Fruit fly (Drosophila melanogaster): ENCODE measurements around the gene Rab7.

Rab7 gene

DNA sequence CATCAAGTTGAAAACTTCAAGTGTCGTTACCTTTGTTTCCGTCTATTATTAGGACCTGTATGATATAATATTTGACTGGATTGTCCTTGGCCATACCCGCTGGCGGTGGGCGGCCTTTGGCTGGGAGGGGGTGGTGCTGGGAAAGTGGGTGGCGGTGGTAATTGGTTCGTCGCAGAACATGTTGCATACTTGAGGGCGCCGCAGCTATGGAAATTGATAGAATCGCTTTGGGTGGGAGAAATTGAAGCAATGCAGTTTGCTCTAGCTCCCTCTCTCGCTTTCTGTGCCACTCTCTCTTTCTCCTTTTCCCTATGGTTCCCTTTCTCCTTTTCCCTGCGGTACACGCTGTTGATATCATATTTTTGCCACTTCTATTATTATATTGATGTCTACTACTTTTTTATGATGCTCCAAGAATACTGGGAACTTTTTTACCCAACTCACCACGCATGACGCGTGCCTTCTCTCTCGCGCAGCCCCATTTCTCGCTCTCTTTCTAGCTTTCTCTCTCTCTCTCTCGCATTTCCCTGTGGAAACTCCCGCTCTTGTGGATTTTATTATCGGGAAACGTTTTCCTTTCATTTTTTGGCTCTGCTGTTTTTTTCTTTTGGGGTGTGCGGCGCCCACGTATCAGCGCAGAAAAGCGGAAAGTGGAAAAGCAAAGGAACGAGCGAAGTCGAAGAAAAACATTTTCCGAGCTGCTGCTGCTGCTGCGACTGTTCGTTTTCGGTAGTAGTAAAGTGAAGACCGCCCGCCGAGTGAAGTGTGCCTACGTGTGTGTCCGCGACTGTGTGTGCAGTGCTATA is 27.7 kb upstream of the Rab7 start:
- TF ChIP-seq CG6854 (GFP tag; optimal IDR thresholded peaks at IDR 0.05): no peak
- TF ChIP-seq acj6 (GFP tag; optimal IDR thresholded peaks at IDR 0.05): no peak
- TF ChIP-seq Hr4 (GFP tag; optimal IDR thresholded peaks at IDR 0.05): no peak
- TF ChIP-seq spab (GFP tag; optimal IDR thresholded peaks at IDR 0.05): no peak
- no peak for TF ChIP-seq CG11762 (GFP tag; optimal IDR thresholded peaks at IDR 0.05; ENCODE audit: insufficient read depth)
- no peak for TF ChIP-seq topi (GFP tag; optimal IDR thresholded peaks at IDR 0.05)
- no peak for TF ChIP-seq CG16779 (tag; optimal IDR thresholded peaks at IDR 0.05)
- no peak for TF ChIP-seq CG15336 (GFP tag; IDR thresholded peaks at IDR 0.05)
- TF ChIP-seq CG6163 (GFP tag; IDR thresholded peaks at IDR 0.05): no peak
- TF ChIP-seq svp (GFP tag): peak; percentile 12
- no peak for TF ChIP-seq CG10631 (GFP tag; optimal IDR thresholded peaks at IDR 0.05)
- TF ChIP-seq vri (GFP tag; optimal IDR thresholded peaks at IDR 0.05): no peak
- TF ChIP-seq CG8119 (GFP tag; IDR thresholded peaks at IDR 0.05): no peak
- peak; percentile 12 for TF ChIP-seq Eip78C (GFP tag)
- TF ChIP-seq CG31627 (GFP tag; optimal IDR thresholded peaks at IDR 0.05): no peak
- no peak for TF ChIP-seq CG4318 (GFP tag; optimal IDR thresholded peaks at IDR 0.05)
- TF ChIP-seq fkh (GFP tag; optimal IDR thresholded peaks at IDR 0.05): no peak

dm6 chr3R:23969449-23969848 is 23.4 kb upstream of the Rab7 start:
- TF ChIP-seq CG4318 (GFP tag; optimal IDR thresholded peaks at IDR 0.05): no peak
- peak; percentile 13 for TF ChIP-seq CG32006 (GFP tag; optimal IDR thresholded peaks at IDR 0.05)
- TF ChIP-seq CG10669 (GFP tag; optimal IDR thresholded peaks at IDR 0.05): peak; percentile 26
- TF ChIP-seq Hr4 (GFP tag; optimal IDR thresholded peaks at IDR 0.05): no peak
- no peak for TF ChIP-seq Hr39 (GFP tag; optimal IDR thresholded peaks at IDR 0.05)
- peak; percentile 7 for TF ChIP-seq achi (GFP tag; optimal IDR thresholded peaks at IDR 0.05)
- TF ChIP-seq CG11902 (GFP tag; optimal IDR thresholded peaks at IDR 0.05): peak; percentile 0
- TF ChIP-seq fd59A (GFP tag; optimal IDR thresholded peaks at IDR 0.05): no peak
- TF ChIP-seq Ets21C (GFP tag; optimal IDR thresholded peaks at IDR 0.05): no peak
- TF ChIP-seq CG8632 (GFP tag; optimal IDR thresholded peaks at IDR 0.05): peak; percentile 24
- TF ChIP-seq Smox (GFP tag; optimal IDR thresholded peaks at IDR 0.05): no peak
- no peak for TF ChIP-seq CG3032 (tag; optimal IDR thresholded peaks at IDR 0.05)
- TF ChIP-seq CG8119 (GFP tag; IDR thresholded peaks at IDR 0.05): no peak
- TF ChIP-seq Sox14 (GFP tag; optimal IDR thresholded peaks at IDR 0.05): no peak
- no peak for TF ChIP-seq CG7368 (GFP tag; optimal IDR thresholded peaks at IDR 0.05)
- TF ChIP-seq Lpt (GFP tag; optimal IDR thresholded peaks at IDR 0.05): no peak
- peak; percentile 1 for TF ChIP-seq CG10631 (GFP tag; optimal IDR thresholded peaks at IDR 0.05)
- peak; percentile 17 for TF ChIP-seq Ets96B (tag; optimal IDR thresholded peaks at IDR 0.05)
- no peak for TF ChIP-seq CG11762 (GFP tag; optimal IDR thresholded peaks at IDR 0.05; ENCODE audit: insufficient read depth)
- no peak for TF ChIP-seq Eip93F (GFP tag; optimal IDR thresholded peaks at IDR 0.05)

dm6 chr3R:23971208-23971607 is 21.6 kb upstream of the Rab7 start:
- TF ChIP-seq CG10631 (GFP tag; optimal IDR thresholded peaks at IDR 0.05) (no peak), fkh (GFP tag; optimal IDR thresholded peaks at IDR 0.05) (no peak), pdm3 (GFP tag; optimal IDR thresholded peaks at IDR 0.05) (no peak), CG1621 (tag; optimal IDR thresholded peaks at IDR 0.05) (no peak), Hr38 (GFP tag; optimal IDR thresholded peaks at IDR 0.05) (no peak), CG10669 (GFP tag; optimal IDR thresholded peaks at IDR 0.05) (no peak), eg (GFP tag; IDR thresholded peaks at IDR 0.05) (no peak), Smox (GFP tag; optimal IDR thresholded peaks at IDR 0.05) (no peak), CG11902 (GFP tag; optimal IDR thresholded peaks at IDR 0.05) (no peak), net (GFP tag; optimal IDR thresholded peaks at IDR 0.05) (no peak), CG6792 (GFP tag; optimal IDR thresholded peaks at IDR 0.05) (no peak), CG3919 (GFP tag; optimal IDR thresholded peaks at IDR 0.05) (no peak)
